Fruit fly (Drosophila melanogaster) whole organism, adult: ENCODE results near the gene CG9777.

Experiments
- CG1620 ChIP-seq: fragments of 200-800 bp; sonication (Bioruptor generic); optimal IDR thresholded peaks from 2 replicates; lab custom pipeline; 2016; ENCODE audit warnings: missing biosample characterization, missing genetic modification characterization
- CG33017 ChIP-seq: fragments of 200-800 bp; sonication (Bioruptor generic); optimal IDR thresholded peaks from 2 replicates; lab custom pipeline; 2018; ENCODE audit warnings: missing biosample characterization, mild to moderate bottlenecking, missing genetic modification characterization, moderate library complexity
- CG7101 ChIP-seq: fragments of 200-800 bp; sonication (Bioruptor generic); optimal IDR thresholded peaks from 2 replicates; lab custom pipeline; 2018; ENCODE audit warnings: missing biosample characterization, mild to moderate bottlenecking, missing genetic modification characterization, moderate library complexity
- Crg-1 ChIP-seq: fragments of 200-800 bp; sonication (Bioruptor generic); optimal IDR thresholded peaks from 2 replicates; lab custom pipeline; 2016; ENCODE audit warnings: missing biosample characterization, missing genetic modification characterization
- Hr96 ChIP-seq: fragments of 200-800 bp; sonication (Bioruptor generic); optimal IDR thresholded peaks from 2 replicates; lab custom pipeline; 2016; ENCODE audit warnings: missing biosample characterization, missing genetic modification characterization
- Mnt ChIP-seq: fragments of 200-800 bp; sonication (Bioruptor generic); optimal IDR thresholded peaks from 2 replicates; lab custom pipeline; 2016; ENCODE audit warnings: missing biosample characterization, mild to moderate bottlenecking, missing genetic modification characterization
- kay ChIP-seq: fragments of 200-800 bp; sonication (Bioruptor generic); peaks from one replicate; lab custom pipeline; 2016; ENCODE audit warnings: missing biosample characterization, missing genetic modification characterization, borderline replicate concordance
- ovo ChIP-seq: fragments of 200-800 bp; sonication (Bioruptor generic); optimal IDR thresholded peaks from 2 replicates; lab custom pipeline; 2016; ENCODE audit warnings: missing biosample characterization, missing genetic modification characterization

- TF ChIP-seq CG7101 (no peak), kay (GFP tag; lab: Kevin White, UChicago) (no peak), ovo (no peak), CG1620 (GFP tag; lab: Kevin White, UChicago) (no peak), Crg-1 (no peak), CG33017 (tag; lab: Kevin White, UChicago) (no peak), Hr96 (GFP tag; lab: Kevin White, UChicago) (no peak), Mnt (GFP tag; lab: Kevin White, UChicago) (no peak)
Observed at dm6 chrX:16648435-16648781, 16.4 kb upstream of the CG9777 start.
